Fruit fly (Drosophila melanogaster): Measurements from ENCODE around the gene Gr93c.

- TF ChIP-seq Blimp-1 (GFP tag; optimal IDR thresholded peaks at IDR 0.05) (peak; percentile 54), CG11695 (GFP tag; IDR thresholded peaks at IDR 0.05) (no peak), sqz (GFP tag; optimal IDR thresholded peaks at IDR 0.05) (no peak), Aef1 (GFP tag; IDR thresholded peaks at IDR 0.05) (no peak), Lpt (GFP tag; optimal IDR thresholded peaks at IDR 0.05) (no peak), CG5245 (GFP tag; optimal IDR thresholded peaks at IDR 0.05) (no peak)
Measured at dm6 chr3R:21839636-21840035, 5.4 kb downstream of the Gr93c start.

All from whole organism, embryonic.